Worm (Caenorhabditis elegans) whole organism, L3 larva: ENCODE measurements around the gene pqn-68.

Source experiments
- egl-27 ChIP-seq: sonication (generic microtip); optimal IDR thresholded peaks from 4 replicates; lab custom pipeline; 2017; ENCODE audit warnings: missing biosample characterization, missing genetic modification reagents, missing genetic modification characterization
- lin-39 ChIP-seq: fragments of 150-350 bp; optimal IDR thresholded peaks from 2 replicates; lab custom pipeline; 2018; ENCODE audit warnings: missing biosample characterization, missing genetic modification reagents, missing genetic modification characterization
- nhr-25 ChIP-seq: sonication (generic microtip); optimal IDR thresholded peaks from 2 replicates; lab custom pipeline; 2017; ENCODE audit warnings: missing biosample characterization, missing genetic modification characterization
- nhr-28 ChIP-seq: fragments of 150-350 bp; optimal IDR thresholded peaks from 2 replicates; lab custom pipeline; 2014; ENCODE audit warnings: missing biosample characterization, missing genetic modification characterization

DNA sequence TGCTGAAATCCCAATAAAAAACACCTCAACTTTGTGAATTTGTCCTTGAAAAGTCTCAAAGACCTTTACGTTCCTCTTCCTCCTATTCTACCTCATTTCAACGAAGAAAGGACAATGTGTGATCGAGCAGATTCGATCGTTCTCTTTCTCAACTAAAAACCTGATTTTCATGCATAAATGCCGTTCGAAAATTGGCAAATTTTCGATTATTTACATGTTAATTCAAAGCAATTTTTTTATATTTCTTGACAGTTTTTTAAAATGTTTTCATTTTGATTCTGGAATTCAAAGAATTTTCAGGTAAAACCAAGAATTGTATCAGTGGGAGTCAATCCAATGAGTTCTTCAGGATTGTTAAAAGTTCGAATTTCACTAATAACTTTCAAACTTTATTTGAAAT lies 16.1 kb downstream of the pqn-68 start, which contains the start of gene lin-46:
- TF ChIP-seq lin-39 (tag; lab: Kevin White, UChicago) (no peak), nhr-28 (tag; lab: Kevin White, UChicago) (no peak), egl-27 (tag; lab: Kevin White, UChicago) (no peak), nhr-25 (peak; percentile 67)
